Worm (Caenorhabditis elegans): ENCODE measurements around the gene clik-2.

- TF ChIP-seq him-1 (tag; optimal IDR thresholded peaks at IDR 0.05) = no peak
- TF ChIP-seq dao-5 (tag; optimal IDR thresholded peaks at IDR 0.05) = no peak
- no peak for TF ChIP-seq W03F9.2 (tag; optimal IDR thresholded peaks at IDR 0.05)
Measured at ce11 chrX:7707031-7707430, 18.0 kb upstream of the clik-2 start, which contains the start of gene kvs-1.

Data from whole organism, L4/young adult.